Worm (Caenorhabditis elegans) whole organism, L1 larva: Measurements from ENCODE around the gene F35A5.2.

Source experiments
- efl-1 ChIP-seq, 4 experiments: fragments of 150-350 bp; optimal IDR thresholded peaks in 3 of 4; peaks in 1 of 4; 1 replicate in 1 of 4; 2 replicates in 3 of 4; lab custom pipeline; 2014; ENCODE audit warnings: missing biosample characterization in 2 of 4, missing genetic modification characterization in 2 of 4, missing genetic modification reagents in 2 of 4
- isw-1 ChIP-seq: fragments of 200-800 bp; sonication (Bioruptor generic); IDR thresholded peaks from 2 replicates; pipeline ENCODE4 v1.3.6; 2022; ENCODE audit warnings: missing genetic modification characterization, missing compliant biosample characterization
- lin-14 ChIP-seq: fragments of 200-800 bp; sonication (Bioruptor generic); optimal IDR thresholded peaks from 2 replicates; lab custom pipeline; 2018; ENCODE audit warnings: mild to moderate bottlenecking, missing genetic modification characterization, moderate library complexity, missing compliant biosample characterization
- lsy-2 ChIP-seq, 2 experiments: fragments of 150-350 bp; optimal IDR thresholded peaks; 2 replicates each; lab custom pipeline; 2014; ENCODE audit warnings: missing biosample characterization in 2 of 2, missing genetic modification characterization in 2 of 2
- snpc-4 ChIP-seq: fragments of 150-350 bp; optimal IDR thresholded peaks from 2 replicates; lab custom pipeline; 2014; ENCODE audit warnings: missing biosample characterization, missing genetic modification characterization

DNA sequence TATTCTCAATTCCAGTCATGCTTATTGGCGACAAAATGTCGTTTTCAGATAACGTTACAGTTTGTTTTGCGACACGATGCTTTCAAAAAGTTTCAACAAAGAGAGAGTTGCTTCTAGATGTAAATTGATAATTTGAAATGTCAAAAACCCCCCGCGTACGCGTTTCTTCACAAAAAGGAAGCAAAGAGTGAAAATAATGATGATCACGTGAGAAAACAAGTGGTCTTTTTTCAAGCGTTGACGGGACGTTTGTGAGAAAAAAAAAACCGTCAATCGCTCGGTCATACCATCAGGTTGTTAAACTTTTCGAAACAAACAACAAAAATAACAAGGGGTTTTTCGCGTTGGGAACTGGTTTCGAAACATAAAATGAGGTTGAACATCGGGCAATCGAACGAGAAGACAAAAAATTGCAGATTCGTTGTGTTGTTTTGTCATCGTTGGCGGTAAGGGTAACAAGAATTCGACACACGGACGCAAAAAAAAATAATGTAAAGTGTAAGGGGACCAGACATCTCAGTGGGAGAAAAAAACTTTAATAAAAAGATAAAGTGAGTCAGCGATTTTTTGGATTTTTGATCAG lies 27.2 kb downstream of the F35A5.2 start:
- TF ChIP-seq lin-14 (GFP tag; lab: Kevin White, UChicago): peak; percentile 70
- no peak for TF ChIP-seq lsy-2 (tag; optimal IDR thresholded peaks at IDR 0.05; lab: Kevin White, UChicago)
- no peak for TF ChIP-seq efl-1 (optimal IDR thresholded peaks at IDR 0.05; lab: Kevin White, UChicago)
- peak in 1 of 2 experiments; percentile 94 for TF ChIP-seq efl-1 (GFP tag; optimal IDR thresholded peaks at IDR 0.05 in 1 of 2; lab: Kevin White, UChicago)
- no peak for TF ChIP-seq isw-1 (GFP tag; lab: Robert Waterston, UW)
- TF ChIP-seq snpc-4 (tag; lab: Kevin White, UChicago): no peak
